Fruit fly (Drosophila melanogaster) whole organism, embryonic: ENCODE measurements around the gene Kua.
A peak's percentile ranks its signal among the peaks of the same experiment; 100 is the strongest.

Experiments used
- BEAF-32 ChIP-seq: fragments of 200-800 bp; sonication (Bioruptor generic); optimal IDR thresholded peaks from 3 replicates; lab custom pipeline; 2017; ENCODE audit warnings: missing biosample characterization, missing genetic modification characterization, mild to moderate bottlenecking, moderate library complexity, missing genetic modification reagents
- Bteb2 ChIP-seq: fragments of 200-800 bp; sonication (Bioruptor generic); optimal IDR thresholded peaks from 2 replicates; lab custom pipeline; 2016; ENCODE audit warnings: missing biosample characterization, missing genetic modification characterization
- CG10209 ChIP-seq: fragments of 200-800 bp; sonication (Bioruptor generic); optimal IDR thresholded peaks from 3 replicates; lab custom pipeline; 2017; ENCODE audit warnings: missing biosample characterization, mild to moderate bottlenecking, missing genetic modification characterization, missing genetic modification reagents
- CG10431 ChIP-seq: fragments of 200-800 bp; sonication (Bioruptor generic); optimal IDR thresholded peaks from 3 replicates; lab custom pipeline; 2018; ENCODE audit warnings: missing biosample characterization, mild to moderate bottlenecking, missing genetic modification characterization
- CG10543 ChIP-seq: fragments of 200-800 bp; sonication (Bioruptor generic); optimal IDR thresholded peaks from 3 replicates; lab custom pipeline; 2017; ENCODE audit warnings: missing biosample characterization, mild to moderate bottlenecking, missing genetic modification characterization, moderate library complexity
- CG12104 ChIP-seq: fragments of 200-800 bp; sonication (Bioruptor generic); optimal IDR thresholded peaks from 3 replicates; lab custom pipeline; 2016; ENCODE audit warnings: missing biosample characterization, missing genetic modification characterization
- CG12769 ChIP-seq: fragments of 200-800 bp; sonication (Bioruptor generic); optimal IDR thresholded peaks from 2 replicates; lab custom pipeline; 2019; ENCODE audit warnings: missing biosample characterization, mild to moderate bottlenecking, missing genetic modification characterization, moderate library complexity
- CG13424 ChIP-seq: fragments of 200-800 bp; sonication (Bioruptor generic); optimal IDR thresholded peaks from 2 replicates; lab custom pipeline; 2019; ENCODE audit warnings: missing biosample characterization, mild to moderate bottlenecking, missing genetic modification characterization, moderate library complexity
- CG14965 ChIP-seq: fragments of 200-800 bp; sonication (Bioruptor generic); optimal IDR thresholded peaks from 2 replicates; lab custom pipeline; 2016; ENCODE audit warnings: missing biosample characterization, missing genetic modification characterization, borderline replicate concordance
- CG16815 ChIP-seq: fragments of 200-800 bp; sonication (Bioruptor generic); optimal IDR thresholded peaks from 3 replicates; lab custom pipeline; 2017; ENCODE audit warnings: missing biosample characterization, mild to moderate bottlenecking, missing genetic modification characterization
- CG17385 ChIP-seq: fragments of 200-800 bp; sonication (Bioruptor generic); optimal IDR thresholded peaks from 3 replicates; lab custom pipeline; 2018; ENCODE audit warnings: missing biosample characterization, mild to moderate bottlenecking, missing genetic modification characterization
- CG3065 ChIP-seq: fragments of 200-800 bp; sonication (Bioruptor generic); optimal IDR thresholded peaks from 2 replicates; lab custom pipeline; 2016; ENCODE audit warnings: missing biosample characterization, missing genetic modification characterization
- CG33213 ChIP-seq: fragments of 200-800 bp; sonication (Bioruptor generic); optimal IDR thresholded peaks from 3 replicates; lab custom pipeline; 2016; ENCODE audit warnings: missing biosample characterization, missing genetic modification characterization
- CG3407 ChIP-seq: fragments of 200-800 bp; sonication (Bioruptor generic); optimal IDR thresholded peaks from 2 replicates; lab custom pipeline; 2018; ENCODE audit warnings: missing biosample characterization, mild to moderate bottlenecking, missing genetic modification characterization
- CG4424 ChIP-seq: fragments of 200-800 bp; sonication (Bioruptor generic); optimal IDR thresholded peaks from 3 replicates; lab custom pipeline; 2016; ENCODE audit warnings: missing biosample characterization, missing genetic modification characterization
- CG6683 ChIP-seq: fragments of 200-800 bp; sonication (Bioruptor generic); optimal IDR thresholded peaks from 2 replicates; lab custom pipeline; 2017; ENCODE audit warnings: missing biosample characterization, mild to moderate bottlenecking, missing genetic modification characterization, missing genetic modification reagents
- CG7745 ChIP-seq: fragments of 200-800 bp; sonication (Bioruptor generic); optimal IDR thresholded peaks from 2 replicates; lab custom pipeline; 2018; ENCODE audit warnings: missing biosample characterization, mild to moderate bottlenecking, missing genetic modification characterization, moderate library complexity
- CG7839 ChIP-seq: fragments of 200-800 bp; sonication (Bioruptor generic); optimal IDR thresholded peaks from 3 replicates; lab custom pipeline; 2018; ENCODE audit warnings: missing biosample characterization, mild to moderate bottlenecking, missing genetic modification characterization, moderate library complexity
- CG7987 ChIP-seq: fragments of 200-800 bp; sonication (Bioruptor generic); optimal IDR thresholded peaks from 2 replicates; lab custom pipeline; 2018; ENCODE audit warnings: missing biosample characterization, mild to moderate bottlenecking, missing genetic modification characterization, moderate library complexity
- D19B ChIP-seq: fragments of 200-800 bp; sonication (Bioruptor generic); optimal IDR thresholded peaks from 2 replicates; lab custom pipeline; 2017; ENCODE audit warnings: missing biosample characterization, mild to moderate bottlenecking, missing genetic modification characterization
- Dp ChIP-seq: fragments of 200-800 bp; sonication (Bioruptor generic); optimal IDR thresholded peaks from 2 replicates; lab custom pipeline; 2018; ENCODE audit warnings: missing biosample characterization, mild to moderate bottlenecking, missing genetic modification characterization, moderate library complexity
- Drgx ChIP-seq: fragments of 200-800 bp; sonication (Bioruptor generic); IDR thresholded peaks from 2 replicates; pipeline ENCODE4 v1.3.6; 2022; ENCODE audit warnings: missing biosample characterization, missing genetic modification characterization
- E2f2 ChIP-seq: fragments of 200-800 bp; sonication (Bioruptor generic); IDR thresholded peaks from 2 replicates; pipeline ENCODE4 v1.3.6; 2022; ENCODE audit warnings: missing biosample characterization, missing genetic modification characterization
- HLHmδ ChIP-seq: fragments of 200-800 bp; sonication (Bioruptor generic); optimal IDR thresholded peaks from 2 replicates; lab custom pipeline; 2018; ENCODE audit warnings: missing biosample characterization, mild to moderate bottlenecking, missing genetic modification characterization, moderate library complexity
- Ptx1 ChIP-seq: fragments of 200-800 bp; sonication (Bioruptor generic); IDR thresholded peaks from 2 replicates; pipeline ENCODE4 v1.3.6; 2022; ENCODE audit warnings: missing biosample characterization, missing genetic modification characterization
- Sox100B ChIP-seq: fragments of 200-800 bp; sonication (Bioruptor generic); optimal IDR thresholded peaks from 3 replicates; lab custom pipeline; 2018; ENCODE audit warnings: missing biosample characterization, mild to moderate bottlenecking, missing genetic modification characterization
- ap ChIP-seq: fragments of 200-800 bp; sonication (Bioruptor generic); IDR thresholded peaks from 2 replicates; pipeline ENCODE4 v1.3.6; 2022; ENCODE audit warnings: missing biosample characterization, missing genetic modification characterization
- cas ChIP-seq: fragments of 200-800 bp; sonication (Bioruptor generic); IDR thresholded peaks from 2 replicates; pipeline ENCODE4 v1.3.6; 2022; ENCODE audit warnings: missing biosample characterization, missing genetic modification characterization
- corto ChIP-seq: fragments of 200-800 bp; sonication (Bioruptor generic); optimal IDR thresholded peaks from 2 replicates; lab custom pipeline; 2016; ENCODE audit warnings: missing biosample characterization, mild to moderate bottlenecking, missing genetic modification characterization, moderate library complexity
- cwo ChIP-seq: fragments of 200-800 bp; sonication (Bioruptor generic); optimal IDR thresholded peaks from 3 replicates; lab custom pipeline; 2017; ENCODE audit warnings: missing biosample characterization, missing genetic modification characterization, mild to moderate bottlenecking, moderate library complexity, missing genetic modification reagents
- dm ChIP-seq: fragments of 200-800 bp; sonication (Bioruptor generic); optimal IDR thresholded peaks from 3 replicates; lab custom pipeline; 2016; ENCODE audit warnings: missing biosample characterization, missing genetic modification characterization
- ems ChIP-seq: fragments of 200-800 bp; sonication (Bioruptor generic); optimal IDR thresholded peaks from 3 replicates; lab custom pipeline; 2016; ENCODE audit warnings: missing biosample characterization, missing genetic modification characterization
- eve ChIP-seq, 2 experiments: fragments of >200 bp; optimal IDR thresholded peaks; 2 replicates each; lab custom pipeline; 2017; ENCODE audit warnings: missing biosample characterization in 2 of 2, missing genetic modification characterization in 2 of 2
- fd102C ChIP-seq: fragments of 200-800 bp; sonication (Bioruptor generic); optimal IDR thresholded peaks from 2 replicates; lab custom pipeline; 2018; ENCODE audit warnings: missing biosample characterization, mild to moderate bottlenecking, missing genetic modification characterization, moderate library complexity
- h ChIP-seq: fragments of >200 bp; optimal IDR thresholded peaks from 2 replicates; lab custom pipeline; 2017
- her ChIP-seq: fragments of 200-800 bp; sonication (Bioruptor generic); optimal IDR thresholded peaks from 2 replicates; lab custom pipeline; 2016; ENCODE audit warnings: missing biosample characterization, missing genetic modification characterization
- ind ChIP-seq: fragments of 200-800 bp; sonication (Bioruptor generic); optimal IDR thresholded peaks from 3 replicates; lab custom pipeline; 2016; ENCODE audit warnings: missing biosample characterization, missing genetic modification characterization
- lilli ChIP-seq: fragments of 200-800 bp; sonication (Bioruptor generic); optimal IDR thresholded peaks from 3 replicates; lab custom pipeline; 2016; ENCODE audit warnings: missing biosample characterization, missing genetic modification characterization
- maf-S ChIP-seq: fragments of 200-800 bp; sonication (Bioruptor generic); optimal IDR thresholded peaks from 2 replicates; lab custom pipeline; 2016; ENCODE audit warnings: missing biosample characterization, missing genetic modification characterization
- mam ChIP-seq: fragments of 200-800 bp; sonication (Bioruptor generic); optimal IDR thresholded peaks from 3 replicates; lab custom pipeline; 2016; ENCODE audit warnings: missing biosample characterization, missing genetic modification characterization
- otp ChIP-seq: fragments of 200-800 bp; sonication (Bioruptor generic); IDR thresholded peaks from 3 replicates; pipeline ENCODE4, ENCODE4 v1.3.6; 2022; ENCODE audit warnings: missing biosample characterization, missing genetic modification characterization
- psq ChIP-seq: fragments of 200-800 bp; sonication (Bioruptor generic); optimal IDR thresholded peaks from 2 replicates; lab custom pipeline; 2017; ENCODE audit warnings: missing biosample characterization, missing genetic modification characterization
- sc ChIP-seq, 3 experiments: fragments of >200 bp in 2 of 3; fragments of 200-800 bp in 1 of 3; sonication (Bioruptor generic) in 1 of 3; optimal IDR thresholded peaks; 2 replicates in 2 of 3; 3 replicates in 1 of 3; lab custom pipeline; 2017; ENCODE audit warnings: mild to moderate bottlenecking in 1 of 3, missing biosample characterization in 1 of 3, missing genetic modification characterization in 1 of 3, missing genetic modification reagents in 1 of 3
- sd ChIP-seq: fragments of 200-800 bp; sonication (Bioruptor generic); optimal IDR thresholded peaks from 3 replicates; lab custom pipeline; 2018; ENCODE audit warnings: missing biosample characterization, mild to moderate bottlenecking, missing genetic modification characterization, moderate library complexity
- sens-2 ChIP-seq: fragments of 200-800 bp; sonication (Bioruptor generic); IDR thresholded peaks from 2 replicates; pipeline ENCODE4 v1.3.6; 2022; ENCODE audit warnings: missing biosample characterization, missing genetic modification characterization
- slbo ChIP-seq: fragments of 200-800 bp; sonication (Bioruptor generic); IDR thresholded peaks from 2 replicates; pipeline ENCODE4 v1.3.6; 2022; ENCODE audit warnings: missing biosample characterization, missing genetic modification characterization
- slp2 ChIP-seq: fragments of 200-800 bp; sonication (Bioruptor generic); optimal IDR thresholded peaks from 2 replicates; lab custom pipeline; 2016; ENCODE audit warnings: missing biosample characterization, missing genetic modification characterization
- vfl ChIP-seq: fragments of 200-800 bp; sonication (Bioruptor generic); optimal IDR thresholded peaks from 2 replicates; lab custom pipeline; 2016; ENCODE audit warnings: missing biosample characterization, missing genetic modification characterization
- vvl ChIP-seq: fragments of 200-800 bp; sonication (Bioruptor generic); IDR thresholded peaks from 2 replicates; pipeline ENCODE4 v1.3.6; 2022; ENCODE audit warnings: missing biosample characterization, missing genetic modification characterization
- wek ChIP-seq: fragments of 200-800 bp; sonication (Bioruptor generic); optimal IDR thresholded peaks from 3 replicates; lab custom pipeline; 2018; ENCODE audit warnings: missing biosample characterization, mild to moderate bottlenecking, missing genetic modification characterization, moderate library complexity

Gene Kua

dm6 chr2L:20091094-20091679, 6.2 kb upstream of the Kua start, which contains the start of the genes CG10747 and Pyroxd1:
TSS of gene CG10747 (minus strand) at chr2L:20091348.
TSS of gene Pyroxd1 (plus strand) at chr2L:20091435.
- peak; percentile 98 for TF ChIP-seq Drgx (GFP tag; lab: Robert Waterston, UW)
- peak; percentile 89 for TF ChIP-seq CG6683 (GFP tag; lab: Kevin White, UChicago)
- peak; percentile 97 for TF ChIP-seq ind (GFP tag; lab: Kevin White, UChicago)
- TF ChIP-seq wek (GFP tag; lab: Kevin White, UChicago), result peak; percentile 82
- TF ChIP-seq BEAF-32, result peak; percentile 39
- TF ChIP-seq E2f2 (GFP tag; lab: Robert Waterston, UW), result peak; percentile 91
- TF ChIP-seq CG10209 (GFP tag; lab: Kevin White, UChicago), result peak; percentile 98
- peak; percentile 82 for TF ChIP-seq CG33213 (GFP tag; lab: Kevin White, UChicago)
- TF ChIP-seq Bteb2 (GFP tag; lab: Kevin White, UChicago), result peak; percentile 92
- TF ChIP-seq CG17385 (GFP tag; lab: Kevin White, UChicago), result peak; percentile 94
- peak; percentile 97 for TF ChIP-seq mam (GFP tag; lab: Kevin White, UChicago)
- TF ChIP-seq slbo (GFP tag; lab: Robert Waterston, UW), result peak; percentile 98
- TF ChIP-seq Ptx1, result peak; percentile 98
- peak; percentile 98 for TF ChIP-seq lilli (GFP tag; lab: Kevin White, UChicago)
- TF ChIP-seq CG16815 (GFP tag; lab: Kevin White, UChicago), result peak; percentile 98
- TF ChIP-seq CG7839 (tag; lab: Kevin White, UChicago), result peak; percentile 98
- TF ChIP-seq slp2 (GFP tag; lab: Kevin White, UChicago), result peak; percentile 89
- no peak for TF ChIP-seq HLHmδ
- peak; percentile 96 for TF ChIP-seq vvl
- peak; percentile 81 for TF ChIP-seq sens-2
- TF ChIP-seq CG12769 (tag; lab: Kevin White, UChicago), result peak; percentile 97
- TF ChIP-seq CG10543, result peak; percentile 98
- TF ChIP-seq h (lab: Kevin White, UChicago), result no peak
- TF ChIP-seq CG14965 (GFP tag; lab: Kevin White, UChicago), result peak; percentile 62
- peak; percentile 98 for TF ChIP-seq CG13424 (tag; lab: Kevin White, UChicago)
- peak; percentile 91 for TF ChIP-seq CG3407 (GFP tag; lab: Kevin White, UChicago)
- peak; percentile 95 for TF ChIP-seq sd
- TF ChIP-seq dm (GFP tag; lab: Kevin White, UChicago), result peak; percentile 82
- peak; percentile 93 for TF ChIP-seq maf-S (GFP tag; lab: Kevin White, UChicago)
- peak; percentile 89 for TF ChIP-seq her
- peak; percentile 85 for TF ChIP-seq psq (GFP tag; lab: Kevin White, UChicago)
- no peak for TF ChIP-seq CG7745 (tag; lab: Kevin White, UChicago)
- peak; percentile 89 for TF ChIP-seq CG10431 (GFP tag; lab: Kevin White, UChicago)
- no peak for TF ChIP-seq sc (optimal IDR thresholded peaks at IDR 0.05; lab: Kevin White, UChicago)
- TF ChIP-seq sc (GFP tag; optimal IDR thresholded peaks at IDR 0.05; lab: Kevin White, UChicago), result peak; percentile 94
- peak; percentile 84 for TF ChIP-seq otp (GFP tag; lab: Robert Waterston, UW)
- peak; percentile 91 for TF ChIP-seq cwo (GFP tag; lab: Kevin White, UChicago)
- TF ChIP-seq corto (GFP tag; lab: Kevin White, UChicago), result peak; percentile 89
- peak; percentile 95 for TF ChIP-seq CG12104 (GFP tag; lab: Kevin White, UChicago)
- TF ChIP-seq ap (GFP tag; lab: Robert Waterston, UW), result peak; percentile 90
- TF ChIP-seq CG7987 (GFP tag; lab: Kevin White, UChicago), result peak; percentile 83
- peak; percentile 86 for TF ChIP-seq Dp (GFP tag; lab: Kevin White, UChicago)
- TF ChIP-seq eve (GFP tag; optimal IDR thresholded peaks at IDR 0.05; lab: Kevin White, UChicago), result no peak
- peak; percentile 97 for TF ChIP-seq ems
- TF ChIP-seq CG4424 (GFP tag; lab: Kevin White, UChicago), result peak; percentile 96
- peak; percentile 92 for TF ChIP-seq cas
- TF ChIP-seq fd102C (GFP tag; lab: Kevin White, UChicago), result peak; percentile 40
- TF ChIP-seq vfl, result peak; percentile 96
- peak; percentile 96 for TF ChIP-seq Sox100B (GFP tag; lab: Kevin White, UChicago)
- TF ChIP-seq D19B, result peak; percentile 91
- TF ChIP-seq CG3065 (GFP tag; lab: Kevin White, UChicago), result peak; percentile 87
